Fruit fly (Drosophila melanogaster) whole organism, embryonic: ENCODE results near the gene Jhbp16.
A peak's percentile ranks its signal among the peaks of the same experiment; 100 is the strongest.

ENCODE experiments used
- Bdp1 ChIP-seq: fragments of 200-800 bp; sonication (Bioruptor generic); optimal IDR thresholded peaks from 3 replicates; lab custom pipeline; 2016; ENCODE audit warnings: missing biosample characterization, missing genetic modification characterization
- CG10462 ChIP-seq: fragments of 200-800 bp; sonication (Bioruptor generic); optimal IDR thresholded peaks from 2 replicates; lab custom pipeline; 2016; ENCODE audit warnings: missing biosample characterization, missing genetic modification characterization
- CG11456 ChIP-seq: fragments of 200-800 bp; sonication (Bioruptor generic); IDR thresholded peaks from 3 replicates; pipeline ENCODE4 v1.3.6; 2022; ENCODE audit warnings: missing biosample characterization, missing genetic modification characterization
- CG13287 ChIP-seq: fragments of 200-800 bp; sonication (Bioruptor generic); IDR thresholded peaks from 2 replicates; pipeline ENCODE4 v1.3.6; 2022; ENCODE audit warnings: missing biosample characterization, missing genetic modification characterization; ENCODE audit not compliant: partially characterized antibody
- CG13424 ChIP-seq: fragments of 200-800 bp; sonication (Bioruptor generic); optimal IDR thresholded peaks from 2 replicates; lab custom pipeline; 2019; ENCODE audit warnings: missing biosample characterization, mild to moderate bottlenecking, missing genetic modification characterization, moderate library complexity
- CG14860 ChIP-seq: fragments of 200-800 bp; sonication (Bioruptor generic); IDR thresholded peaks from 3 replicates; pipeline ENCODE4 v1.3.6; 2022; ENCODE audit warnings: missing biosample characterization, missing genetic modification characterization; ENCODE audit not compliant: partially characterized antibody
- CG16863 ChIP-seq: fragments of 200-800 bp; sonication (Bioruptor generic); optimal IDR thresholded peaks from 3 replicates; lab custom pipeline; 2016; ENCODE audit warnings: missing biosample characterization, missing genetic modification characterization
- CG17186 ChIP-seq: fragments of 200-800 bp; sonication (Bioruptor generic); optimal IDR thresholded peaks from 3 replicates; lab custom pipeline; 2017; ENCODE audit warnings: missing biosample characterization, missing genetic modification reagents, missing genetic modification characterization
- CG17612 ChIP-seq: fragments of 200-800 bp; sonication (Bioruptor generic); IDR thresholded peaks from 2 replicates; pipeline ENCODE4 v1.3.6; 2022; ENCODE audit warnings: missing biosample characterization, missing genetic modification characterization
- CG2116 ChIP-seq: fragments of 200-800 bp; sonication (Bioruptor generic); optimal IDR thresholded peaks from 3 replicates; lab custom pipeline; 2018; ENCODE audit warnings: missing biosample characterization, mild to moderate bottlenecking, missing genetic modification characterization
- CG2120 ChIP-seq: fragments of 200-800 bp; sonication (Bioruptor generic); optimal IDR thresholded peaks from 3 replicates; lab custom pipeline; 2016; ENCODE audit warnings: missing biosample characterization, missing genetic modification characterization
- CG30403 ChIP-seq: fragments of 200-800 bp; sonication (Bioruptor generic); optimal IDR thresholded peaks from 3 replicates; lab custom pipeline; 2016; ENCODE audit warnings: missing biosample characterization, missing genetic modification characterization
- CG3163 ChIP-seq: fragments of 200-800 bp; sonication (Bioruptor generic); optimal IDR thresholded peaks from 3 replicates; lab custom pipeline; 2016; ENCODE audit warnings: missing biosample characterization, missing genetic modification characterization
- CG5180 ChIP-seq: fragments of 200-800 bp; sonication (Bioruptor generic); optimal IDR thresholded peaks from 3 replicates; lab custom pipeline; 2017; ENCODE audit warnings: missing biosample characterization, missing genetic modification characterization, mild to moderate bottlenecking, moderate library complexity, missing genetic modification reagents
- CG7745 ChIP-seq: fragments of 200-800 bp; sonication (Bioruptor generic); optimal IDR thresholded peaks from 2 replicates; lab custom pipeline; 2018; ENCODE audit warnings: missing biosample characterization, mild to moderate bottlenecking, missing genetic modification characterization, moderate library complexity
- CG7987 ChIP-seq: fragments of 200-800 bp; sonication (Bioruptor generic); optimal IDR thresholded peaks from 2 replicates; lab custom pipeline; 2018; ENCODE audit warnings: missing biosample characterization, mild to moderate bottlenecking, missing genetic modification characterization, moderate library complexity
- CG8089 ChIP-seq: fragments of 200-800 bp; sonication (Bioruptor generic); optimal IDR thresholded peaks from 3 replicates; lab custom pipeline; 2016; ENCODE audit warnings: missing biosample characterization, missing genetic modification characterization
- CG8478 ChIP-seq: fragments of >200 bp; optimal IDR thresholded peaks from 2 replicates; lab custom pipeline; 2018
- CG9437 ChIP-seq: fragments of 200-800 bp; sonication (Bioruptor generic); optimal IDR thresholded peaks from 2 replicates; lab custom pipeline; 2018; ENCODE audit warnings: missing biosample characterization, mild to moderate bottlenecking, missing genetic modification characterization
- CG9609 ChIP-seq: fragments of 200-800 bp; sonication (Bioruptor generic); optimal IDR thresholded peaks from 3 replicates; lab custom pipeline; 2016; ENCODE audit warnings: missing biosample characterization, missing genetic modification characterization
- CG9817 ChIP-seq: fragments of 200-800 bp; sonication (Bioruptor generic); optimal IDR thresholded peaks from 2 replicates; lab custom pipeline; 2018; ENCODE audit warnings: missing biosample characterization, mild to moderate bottlenecking, missing genetic modification characterization, moderate library complexity
- CG9932 ChIP-seq: fragments of 200-800 bp; sonication (Bioruptor generic); IDR thresholded peaks from 2 replicates; pipeline ENCODE4 v1.3.6; 2022; ENCODE audit warnings: missing biosample characterization, missing genetic modification characterization
- CHES-1-like ChIP-seq: fragments of 200-800 bp; sonication (Bioruptor generic); optimal IDR thresholded peaks from 2 replicates; lab custom pipeline; 2016; ENCODE audit warnings: missing biosample characterization, missing genetic modification characterization
- D19A ChIP-seq: fragments of 200-800 bp; optimal IDR thresholded peaks from 3 replicates; lab custom pipeline; 2019; ENCODE audit warnings: missing biosample characterization, mild to moderate bottlenecking, missing genetic modification characterization, moderate library complexity
- Dbx ChIP-seq: fragments of 200-800 bp; sonication (Bioruptor generic); IDR thresholded peaks from 3 replicates; pipeline ENCODE4 v1.3.6; 2022; ENCODE audit warnings: missing biosample characterization, missing genetic modification characterization
- HLHmδ ChIP-seq: fragments of 200-800 bp; sonication (Bioruptor generic); optimal IDR thresholded peaks from 2 replicates; lab custom pipeline; 2018; ENCODE audit warnings: missing biosample characterization, mild to moderate bottlenecking, missing genetic modification characterization, moderate library complexity
- Hey ChIP-seq: fragments of 200-800 bp; sonication (Bioruptor generic); optimal IDR thresholded peaks from 3 replicates; lab custom pipeline; 2018; ENCODE audit warnings: missing biosample characterization, mild to moderate bottlenecking, missing genetic modification characterization
- HmgD ChIP-seq: fragments of 200-800 bp; sonication (Bioruptor generic); optimal IDR thresholded peaks from 3 replicates; lab custom pipeline; 2016; ENCODE audit warnings: missing biosample characterization, missing genetic modification characterization
- Hmx ChIP-seq: fragments of 200-800 bp; sonication (Bioruptor generic); optimal IDR thresholded peaks from 2 replicates; lab custom pipeline; 2016; ENCODE audit warnings: missing biosample characterization, missing genetic modification characterization
- Hr51 ChIP-seq, 2 experiments: fragments of 200-800 bp; sonication (Bioruptor generic); optimal IDR thresholded peaks; 2 replicates in 1 of 2; 3 replicates in 1 of 2; lab custom pipeline; 2016 to 2018; ENCODE audit warnings: missing biosample characterization in 2 of 2, missing genetic modification characterization in 2 of 2, mild to moderate bottlenecking in 1 of 2, moderate library complexity in 1 of 2
- Hr78 ChIP-seq, 2 experiments: fragments of 200-800 bp in 1 of 2; fragments of >200 bp in 1 of 2; sonication (Bioruptor generic) in 1 of 2; optimal IDR thresholded peaks; 2 replicates each; lab custom pipeline; 2017 to 2019; ENCODE audit warnings: missing biosample characterization in 2 of 2, missing genetic modification characterization in 2 of 2, mild to moderate bottlenecking in 1 of 2, moderate library complexity in 1 of 2
- Lhr ChIP-seq: fragments of 200-800 bp; sonication (Bioruptor generic); optimal IDR thresholded peaks from 3 replicates; lab custom pipeline; 2017; ENCODE audit warnings: mild to moderate bottlenecking, missing biosample characterization, missing genetic modification reagents, missing genetic modification characterization
- Ptx1 ChIP-seq: fragments of 200-800 bp; sonication (Bioruptor generic); IDR thresholded peaks from 2 replicates; pipeline ENCODE4 v1.3.6; 2022; ENCODE audit warnings: missing biosample characterization, missing genetic modification characterization
- bab2 ChIP-seq: fragments of 200-800 bp; sonication (Bioruptor generic); optimal IDR thresholded peaks from 2 replicates; lab custom pipeline; 2016; ENCODE audit warnings: missing biosample characterization, missing genetic modification characterization
- da ChIP-seq: fragments of 200-800 bp; sonication (Bioruptor generic); optimal IDR thresholded peaks from 2 replicates; lab custom pipeline; 2016; ENCODE audit warnings: missing biosample characterization, missing genetic modification characterization
- gce ChIP-seq: fragments of 200-800 bp; sonication (Bioruptor generic); IDR thresholded peaks from 3 replicates; pipeline ENCODE4 v1.3.6; 2022; ENCODE audit warnings: missing biosample characterization, missing genetic modification characterization
- grau ChIP-seq: fragments of 200-800 bp; optimal IDR thresholded peaks from 3 replicates; lab custom pipeline; 2019; ENCODE audit warnings: missing biosample characterization, mild to moderate bottlenecking, missing genetic modification characterization, moderate library complexity
- knrl ChIP-seq: fragments of 200-800 bp; sonication (Bioruptor generic); IDR thresholded peaks from 3 replicates; pipeline ENCODE4 v1.3.6; 2022; ENCODE audit warnings: missing biosample characterization, missing genetic modification characterization; ENCODE audit not compliant: partially characterized antibody
- luna ChIP-seq: fragments of 200-800 bp; sonication (Bioruptor generic); optimal IDR thresholded peaks from 2 replicates; lab custom pipeline; 2016; ENCODE audit warnings: missing biosample characterization, missing genetic modification characterization
- nmo ChIP-seq: fragments of 200-800 bp; sonication (Bioruptor generic); optimal IDR thresholded peaks from 2 replicates; lab custom pipeline; 2018; ENCODE audit warnings: missing biosample characterization, mild to moderate bottlenecking, missing genetic modification characterization, moderate library complexity
- nom ChIP-seq: fragments of 200-800 bp; sonication (Bioruptor generic); optimal IDR thresholded peaks from 2 replicates; lab custom pipeline; 2017; ENCODE audit warnings: missing biosample characterization, missing genetic modification characterization, mild to moderate bottlenecking, moderate library complexity, missing genetic modification reagents
- pfk ChIP-seq: fragments of 200-800 bp; sonication (Bioruptor generic); optimal IDR thresholded peaks from 2 replicates; lab custom pipeline; 2018; ENCODE audit warnings: missing biosample characterization, mild to moderate bottlenecking, missing genetic modification characterization, moderate library complexity
- ranshi ChIP-seq: fragments of 200-800 bp; sonication (Bioruptor generic); IDR thresholded peaks from 2 replicates; pipeline ENCODE4 v1.3.6; 2022; ENCODE audit warnings: missing biosample characterization, missing genetic modification characterization
- scrt ChIP-seq: fragments of 200-800 bp; sonication (Bioruptor generic); optimal IDR thresholded peaks from 2 replicates; lab custom pipeline; 2018; ENCODE audit warnings: missing biosample characterization, mild to moderate bottlenecking, missing genetic modification characterization, moderate library complexity
- sima ChIP-seq: fragments of 200-800 bp; sonication (Bioruptor generic); optimal IDR thresholded peaks from 2 replicates; lab custom pipeline; 2016; ENCODE audit warnings: missing biosample characterization, missing genetic modification characterization
- tin ChIP-seq: fragments of 200-800 bp; sonication (Bioruptor generic); optimal IDR thresholded peaks from 3 replicates; lab custom pipeline; 2016; ENCODE audit warnings: missing biosample characterization, missing genetic modification characterization
- usp ChIP-seq: fragments of >200 bp; optimal IDR thresholded peaks from 2 replicates; lab custom pipeline; 2017; ENCODE audit warnings: missing biosample characterization, missing genetic modification characterization
- vvl ChIP-seq: fragments of 200-800 bp; sonication (Bioruptor generic); IDR thresholded peaks from 2 replicates; pipeline ENCODE4 v1.3.6; 2022; ENCODE audit warnings: missing biosample characterization, missing genetic modification characterization

The Jhbp16 gene

dm6 chr3R:21664089-21664488, at the start of gene Jhbp16:
TSS of gene Jhbp16 (plus strand) at chr3R:21664389.
- no peak for TF ChIP-seq CG16863 (GFP tag; lab: Kevin White, UChicago)
- TF ChIP-seq CG9817 (tag; lab: Kevin White, UChicago): no peak
- no peak for TF ChIP-seq usp (GFP tag; lab: Kevin White, UChicago)
- TF ChIP-seq HLHmδ (GFP tag; lab: Kevin White, UChicago): no peak
- TF ChIP-seq, all 482 proteins: peak for 0

- TF ChIP-seq CG8478 (lab: Kevin White, UChicago) (no peak), knrl (GFP tag; lab: Robert Waterston, UW) (no peak), D19A (peak; percentile 58), Ptx1 (GFP tag; lab: Robert Waterston, UW) (no peak), CG2116 (GFP tag; lab: Kevin White, UChicago) (no peak), Hey (tag; lab: Kevin White, UChicago) (peak; percentile 18), CG11456 (GFP tag; lab: Robert Waterston, UW) (no peak), CG13424 (tag; lab: Kevin White, UChicago) (peak; percentile 63), CG3163 (GFP tag; lab: Kevin White, UChicago) (peak; percentile 26), HmgD (GFP tag; lab: Kevin White, UChicago) (no peak), CG30403 (GFP tag; lab: Kevin White, UChicago) (peak; percentile 71), CG7987 (GFP tag; lab: Kevin White, UChicago) (no peak), sima (no peak), CG17612 (no peak), Hr51 (GFP tag; optimal IDR thresholded peaks at IDR 0.05; lab: Kevin White, UChicago) (peak; percentile 1 to 66), CG13287 (no peak), Hmx (GFP tag; lab: Kevin White, UChicago) (peak; percentile 1), da (GFP tag; lab: Kevin White, UChicago) (peak; percentile 52), CG9437 (GFP tag; lab: Kevin White, UChicago) (peak; percentile 57), Bdp1 (GFP tag; lab: Kevin White, UChicago) (peak; percentile 3), Hr78 (GFP tag; optimal IDR thresholded peaks at IDR 0.05; lab: Kevin White, UChicago) (peak in 1 of 2 experiments; percentile 43), CG5180 (GFP tag; lab: Kevin White, UChicago) (peak; percentile 23), Lhr (GFP tag; lab: Kevin White, UChicago) (peak; percentile 10), grau (tag; lab: Kevin White, UChicago) (peak; percentile 69), tin (GFP tag; lab: Kevin White, UChicago) (no peak), CG7745 (tag; lab: Kevin White, UChicago) (no peak), pfk (peak; percentile 15), CG9609 (GFP tag; lab: Kevin White, UChicago) (peak; percentile 28), CG17186 (GFP tag; lab: Kevin White, UChicago) (no peak), nmo (GFP tag; lab: Kevin White, UChicago) (peak; percentile 58), nom (peak; percentile 71), gce (no peak), CG9932 (GFP tag; lab: Robert Waterston, UW) (no peak), scrt (GFP tag; lab: Kevin White, UChicago) (peak; percentile 59), Dbx (no peak), bab2 (GFP tag; lab: Kevin White, UChicago) (peak; percentile 23), CG8089 (GFP tag; lab: Kevin White, UChicago) (peak; percentile 40), CG10462 (peak; percentile 9), CG14860 (GFP tag; lab: Robert Waterston, UW) (no peak), CG2120 (GFP tag; lab: Kevin White, UChicago) (peak; percentile 81), ranshi (GFP tag; lab: Robert Waterston, UW) (no peak), luna (GFP tag; lab: Kevin White, UChicago) (no peak), CHES-1-like (GFP tag; lab: Kevin White, UChicago) (peak; percentile 60), vvl (GFP tag; lab: Robert Waterston, UW) (no peak)
Observed at dm6 chr3R:21614858-21615427, 49.2 kb upstream of the Jhbp16 start.
